Fruit fly (Drosophila melanogaster) whole organism: ENCODE measurements around the gene CG32939.

Source experiments
- CG8478 ChIP-seq: fragments of >200 bp; optimal IDR thresholded peaks from 2 replicates; lab custom pipeline; 2018; ENCODE audit warnings: inconsistent platforms
- Dll ChIP-seq: fragments of >200 bp; optimal IDR thresholded peaks from 2 replicates; lab custom pipeline; 2017
- EcR ChIP-seq, 2 experiments: fragments of >200 bp; optimal IDR thresholded peaks; 2 replicates each; lab custom pipeline; 2017; ENCODE audit warnings: missing biosample characterization in 2 of 2, missing genetic modification characterization in 2 of 2, missing genetic modification reagents in 2 of 2
- pan ChIP-seq: fragments of >200 bp; optimal IDR thresholded peaks from 2 replicates; lab custom pipeline; 2017
- psq ChIP-seq: fragments of >200 bp; optimal IDR thresholded peaks from 2 replicates; lab custom pipeline; 2017
- usp ChIP-seq: fragments of >200 bp; optimal IDR thresholded peaks from 2 replicates; lab custom pipeline; 2017; ENCODE audit warnings: missing biosample characterization, missing genetic modification characterization, mixed read lengths

- no peak for TF ChIP-seq psq (lab: Kevin White, UChicago)
- TF ChIP-seq pan, result no peak
- no peak for TF ChIP-seq EcR (GFP tag; optimal IDR thresholded peaks at IDR 0.05; lab: Kevin White, UChicago)
- TF ChIP-seq Dll (lab: Kevin White, UChicago), result no peak
- no peak for TF ChIP-seq CG8478 (lab: Kevin White, UChicago)
- TF ChIP-seq usp (GFP tag; lab: Kevin White, UChicago), result no peak
Observed at dm6 chr3R:9733150-9733549, 40.3 kb downstream of the CG32939 start, which contains the start of gene alphaTub85E.
